Worm (Caenorhabditis elegans): ENCODE data around the gene cgt-3.

Gene cgt-3

ce11 chrII:5889417-5890139 is 21.5 kb upstream of the cgt-3 start:
- TF ChIP-seq ceh-82 (tag; optimal IDR thresholded peaks at IDR 0.05) (no peak), elt-2 (tag; optimal IDR thresholded peaks at IDR 0.05) (no peak), tbx-2 (tag; optimal IDR thresholded peaks at IDR 0.05) (no peak), pha-4 (tag; optimal IDR thresholded peaks at IDR 0.05) (no peak), nhr-11 (tag; optimal IDR thresholded peaks at IDR 0.05) (no peak)

DNA sequence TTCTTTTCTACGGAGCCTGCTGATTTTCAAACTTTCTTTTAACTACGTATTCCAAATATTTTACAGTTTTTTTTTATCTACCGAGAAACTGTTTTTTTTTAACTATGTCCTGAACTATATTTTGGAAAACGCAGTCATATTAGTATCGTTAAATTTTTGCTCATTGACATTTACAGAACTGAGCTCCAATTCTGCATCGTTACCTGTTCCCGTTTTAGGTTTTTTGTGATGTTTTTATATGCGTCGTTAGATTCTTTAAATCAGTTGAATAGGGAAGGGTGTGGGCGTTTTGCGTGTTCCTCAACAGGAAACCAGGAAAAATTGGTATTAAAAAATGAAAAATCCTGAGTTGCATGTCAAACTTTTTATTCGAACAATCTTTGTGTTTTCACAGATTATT is 18.3 kb upstream of the cgt-3 start:
- TF ChIP-seq nhr-76 (tag; optimal IDR thresholded peaks at IDR 0.05), result no peak
- TF ChIP-seq skn-1 (tag; optimal IDR thresholded peaks at IDR 0.05), result no peak
- no peak for TF ChIP-seq unc-39 (tag; optimal IDR thresholded peaks at IDR 0.05)
- TF ChIP-seq nhr-43 (tag; optimal IDR thresholded peaks at IDR 0.05; ENCODE audit: poor library complexity, severe bottlenecking), result no peak
- TF ChIP-seq fos-1 (tag; optimal IDR thresholded peaks at IDR 0.05), result no peak
- no peak for TF ChIP-seq egl-5 (tag; optimal IDR thresholded peaks at IDR 0.05)
- TF ChIP-seq ceh-9 (tag; optimal IDR thresholded peaks at IDR 0.05), result no peak
- no peak for TF ChIP-seq pha-4 (tag; optimal IDR thresholded peaks at IDR 0.05)
- TF ChIP-seq lsy-12 (tag; optimal IDR thresholded peaks at IDR 0.05), result no peak
- TF ChIP-seq daf-12 (tag; optimal IDR thresholded peaks at IDR 0.05), result no peak
- TF ChIP-seq eor-1 (tag; optimal IDR thresholded peaks at IDR 0.05), result no peak
- TF ChIP-seq ZK546.5 (tag; optimal IDR thresholded peaks at IDR 0.05), result no peak
- TF ChIP-seq ama-1 (optimal IDR thresholded peaks at IDR 0.05), result no peak
- TF ChIP-seq lin-15B (tag; optimal IDR thresholded peaks at IDR 0.05), result no peak
- no peak for TF ChIP-seq mml-1 (tag; optimal IDR thresholded peaks at IDR 0.05)
- TF ChIP-seq nfya-1 (tag; optimal IDR thresholded peaks at IDR 0.05; ENCODE audit: insufficient read depth), result no peak
- TF ChIP-seq pqm-1 (tag; optimal IDR thresholded peaks at IDR 0.05), result no peak

DNA sequence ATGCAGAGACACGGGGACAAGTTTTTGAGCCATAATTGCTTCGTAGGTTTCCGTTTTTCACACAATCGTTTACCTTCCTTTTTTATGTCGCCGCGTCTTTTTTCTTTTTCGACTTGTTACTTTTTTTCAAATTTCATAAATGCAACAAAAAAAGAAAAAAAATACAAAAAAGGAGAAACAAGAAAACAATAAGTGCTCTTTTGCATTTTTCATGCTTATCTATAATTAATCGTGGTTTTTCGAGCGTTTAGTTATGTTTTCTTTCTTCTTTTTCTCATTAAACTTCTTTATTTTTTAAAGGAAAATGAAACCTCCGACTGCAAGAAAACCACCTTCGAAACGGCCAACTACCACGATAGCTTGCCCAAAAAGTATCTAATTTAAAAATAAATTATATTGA is 15.3 kb upstream of the cgt-3 start, which contains the start of gene F59G1.4:
F59G1.4 (plus strand) TSS at position 301 of the 400 bp plus-strand sequence.
- TF ChIP-seq elt-1 (tag; optimal IDR thresholded peaks at IDR 0.05), result no peak

- TF ChIP-seq nhr-43 (tag; optimal IDR thresholded peaks at IDR 0.05; ENCODE audit: poor library complexity, severe bottlenecking) (no peak), nhr-12 (tag; optimal IDR thresholded peaks at IDR 0.05) (no peak), lin-39 (tag; optimal IDR thresholded peaks at IDR 0.05) (no peak), skn-1 (tag; optimal IDR thresholded peaks at IDR 0.05) (no peak), nhr-11 (tag; optimal IDR thresholded peaks at IDR 0.05) (peak; percentile 87), unc-62 (GFP tag; optimal IDR thresholded peaks at IDR 0.05) (no peak), nhr-67 (tag; optimal IDR thresholded peaks at IDR 0.05) (no peak)
Measured at ce11 chrII:5896512-5896911, 14.6 kb upstream of the cgt-3 start.

DNA sequence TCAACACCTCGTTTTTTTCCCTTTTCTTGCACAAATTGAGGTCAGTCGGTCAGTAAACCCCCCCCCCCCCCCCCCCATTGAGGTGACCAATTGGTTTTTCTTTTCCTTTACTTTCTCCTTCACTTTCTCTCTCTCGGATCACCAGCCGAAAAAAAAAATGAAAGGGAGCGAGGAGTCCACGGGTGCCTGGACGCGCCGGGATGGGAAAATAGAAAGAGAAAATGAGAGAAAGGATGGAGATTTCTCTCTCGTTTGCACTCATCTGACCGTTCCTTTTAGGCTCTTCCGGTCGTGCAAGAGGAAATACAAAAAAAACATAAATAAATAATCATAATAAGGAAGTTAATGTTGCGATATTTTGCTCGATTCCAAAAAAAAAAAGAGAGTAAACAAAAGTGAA is 12.0 kb upstream of the cgt-3 start:
- TF ChIP-seq ama-1 (optimal IDR thresholded peaks at IDR 0.05), result peak; percentile 16
- TF ChIP-seq ztf-11 (tag; optimal IDR thresholded peaks at IDR 0.05), result no peak
- no peak for TF ChIP-seq ztf-4 (tag; optimal IDR thresholded peaks at IDR 0.05)
- no peak for TF ChIP-seq nhr-43 (tag; optimal IDR thresholded peaks at IDR 0.05; ENCODE audit: poor library complexity, severe bottlenecking)
- TF ChIP-seq nhr-23 (tag; optimal IDR thresholded peaks at IDR 0.05), result peak; percentile 89
- no peak for TF ChIP-seq nhr-237 (tag; optimal IDR thresholded peaks at IDR 0.05)
- TF ChIP-seq nfya-1 (tag; optimal IDR thresholded peaks at IDR 0.05; ENCODE audit: insufficient read depth), result no peak
- TF ChIP-seq pha-4 (tag; optimal IDR thresholded peaks at IDR 0.05), result peak; percentile 83
- no peak for TF ChIP-seq egl-5 (tag; optimal IDR thresholded peaks at IDR 0.05)
- no peak for TF ChIP-seq skn-1 (tag; optimal IDR thresholded peaks at IDR 0.05)
- TF ChIP-seq jun-1 (tag; optimal IDR thresholded peaks at IDR 0.05), result no peak
- no peak for TF ChIP-seq ceh-28 (tag; optimal IDR thresholded peaks at IDR 0.05)
- no peak for TF ChIP-seq eor-1 (tag; optimal IDR thresholded peaks at IDR 0.05)
- no peak for TF ChIP-seq ZK546.5 (tag; optimal IDR thresholded peaks at IDR 0.05)
